Worm (Caenorhabditis elegans): ENCODE measurements around the gene nspg-10.

DNA sequence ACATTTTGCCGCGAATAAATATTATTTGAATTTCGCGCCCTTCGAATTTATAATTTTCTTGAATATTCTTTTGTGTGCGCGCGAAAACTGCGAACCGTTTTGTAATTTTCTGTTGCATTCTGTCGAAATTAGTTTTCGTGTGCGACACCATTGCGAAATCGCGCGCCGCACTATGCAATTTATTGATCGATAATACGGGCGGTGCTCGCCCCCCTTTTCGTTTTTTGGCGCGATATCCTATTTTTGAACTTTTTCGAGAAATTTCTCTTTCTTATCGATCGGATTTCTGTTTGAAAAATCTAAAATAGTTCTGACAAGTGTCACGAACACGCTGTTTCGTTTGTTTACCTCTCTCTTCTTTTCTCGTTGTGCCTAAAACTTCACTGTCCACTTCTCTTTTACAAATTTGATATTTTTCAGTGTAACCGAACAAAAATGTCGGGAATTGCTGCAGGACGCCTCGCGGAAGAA is 45.1 kb downstream of the nspg-10 start, which contains the start of gene ubc-9:
- peak; percentile 95 for TF ChIP-seq hsf-1 (GFP tag; IDR thresholded peaks at IDR 0.05)
- TF ChIP-seq sdz-38 (tag; optimal IDR thresholded peaks at IDR 0.05) = no peak
- peak; percentile 81 for TF ChIP-seq D2030.7 (GFP tag; IDR thresholded peaks at IDR 0.05)
- no peak for TF ChIP-seq pha-4 (tag; optimal IDR thresholded peaks at IDR 0.05)

Measured in whole organism, young adult.